Fruit fly (Drosophila melanogaster) Kc167 (cell line): ENCODE data around the gene RhoGEF64C.

Experiments used
- Myc ChIP-seq: fragments of >200 bp; optimal IDR thresholded peaks from 2 replicates; lab custom pipeline; 2017; ENCODE audit warnings: missing external identifiers
- Sin3A ChIP-seq: fragments of >200 bp; optimal IDR thresholded peaks from 2 replicates; lab custom pipeline; 2018; ENCODE audit warnings: missing external identifiers
- insv ChIP-seq: fragments of >200 bp; optimal IDR thresholded peaks from 3 replicates; lab custom pipeline; 2018; ENCODE audit warnings: missing external identifiers
- psq ChIP-seq: fragments of >200 bp; optimal IDR thresholded peaks from 2 replicates; lab custom pipeline; 2017; ENCODE audit warnings: missing external identifiers
- ttk ChIP-seq: sonication (Bioruptor generic); optimal IDR thresholded peaks from 2 replicates; lab custom pipeline; 2017; ENCODE audit warnings: missing external identifiers

- TF ChIP-seq Sin3A (lab: Kevin White, UChicago) (no peak), psq (lab: Kevin White, UChicago) (no peak), insv (lab: Kevin White, UChicago) (no peak), Myc (lab: Kevin White, UChicago) (no peak), ttk (no peak)
Measured at dm6 chr3L:4686050-4686449, 6.5 kb upstream of the RhoGEF64C start.
